Fruit fly (Drosophila melanogaster): ENCODE data around the gene HP1e.

The HP1e gene

dm6 chr3R:9359393-9359792 is 37.8 kb downstream of the HP1e start:
- TF ChIP-seq CG12768 (GFP tag; optimal IDR thresholded peaks at IDR 0.05) (no peak), CG7101 (tag; optimal IDR thresholded peaks at IDR 0.05) (no peak)

- TF ChIP-seq CG14711 (tag; optimal IDR thresholded peaks at IDR 0.05), result no peak
- peak; percentile 9 for TF ChIP-seq kay (GFP tag; ENCODE audit: borderline replicate concordance)
Measured at dm6 chr3R:9363066-9363719, 41.6 kb downstream of the HP1e start, which contains the start of gene CG18473. TSS of gene CG18473 (plus strand) at chr3R:9363305.

dm6 chr3R:9365121-9365520 is 43.6 kb downstream of the HP1e start, which contains the start of gene Srr:
TSS of gene Srr (plus strand) at chr3R:9365398.
- TF ChIP-seq cnc (optimal IDR thresholded peaks at IDR 0.05) (no peak), tj (GFP tag; optimal IDR thresholded peaks at IDR 0.05) (peak; percentile 6)

dm6 chr3R:9365893-9366500 is 44.4 kb downstream of the HP1e start:
- TF ChIP-seq Clk (GFP tag; optimal IDR thresholded peaks at IDR 0.05) (no peak), toe (GFP tag; optimal IDR thresholded peaks at IDR 0.05) (no peak), cic (GFP tag; optimal IDR thresholded peaks at IDR 0.05) (no peak), kay (GFP tag; ENCODE audit: borderline replicate concordance) (peak; percentile 95)

- no peak for TF ChIP-seq tj (GFP tag; optimal IDR thresholded peaks at IDR 0.05)
- peak; percentile 23 for TF ChIP-seq CG11617 (GFP tag; optimal IDR thresholded peaks at IDR 0.05)
- peak; percentile 79 for TF ChIP-seq kay (GFP tag; ENCODE audit: borderline replicate concordance)
Measured at dm6 chr3R:9370413-9370812, 48.8 kb downstream of the HP1e start.
